Worm (Caenorhabditis elegans) whole organism, late embryonic: ENCODE results near the gene alg-2.

ENCODE experiments used
- K02D7.2 ChIP-seq: sonication (generic microtip); optimal IDR thresholded peaks from 2 replicates; lab custom pipeline; 2017; ENCODE audit warnings: mild to moderate bottlenecking, missing genetic modification characterization, missing compliant biosample characterization
- ama-1 ChIP-seq: fragments of 150-350 bp; optimal IDR thresholded peaks from 2 replicates; lab custom pipeline; 2014
- dmd-4 ChIP-seq: sonication (generic microtip); optimal IDR thresholded peaks from 2 replicates; lab custom pipeline; 2016; ENCODE audit warnings: borderline replicate concordance, missing genetic modification characterization, missing compliant biosample characterization
- fax-1 ChIP-seq: sonication (generic microtip); optimal IDR thresholded peaks from 2 replicates; lab custom pipeline; 2016; ENCODE audit warnings: missing genotype, missing genetic modification characterization, missing compliant biosample characterization
- fkh-10 ChIP-seq: fragments of 150-350 bp; optimal IDR thresholded peaks from 2 replicates; lab custom pipeline; 2014; ENCODE audit warnings: missing biosample characterization, missing genetic modification reagents, missing genetic modification characterization
- lin-11 ChIP-seq: fragments of 200-800 bp; sonication (Bioruptor generic); optimal IDR thresholded peaks from 2 replicates; lab custom pipeline; 2018; ENCODE audit warnings: mild to moderate bottlenecking, missing genetic modification characterization, missing compliant biosample characterization
- nfya-1 ChIP-seq: sonication (generic microtip); optimal IDR thresholded peaks from 2 replicates; lab custom pipeline; 2017; ENCODE audit warnings: missing genetic modification characterization, mild to moderate bottlenecking, missing compliant biosample characterization, antibody characterized with exemption, moderate library complexity
- nhr-232 ChIP-seq: sonication (generic microtip); optimal IDR thresholded peaks from 2 replicates; lab custom pipeline; 2016; ENCODE audit warnings: missing genetic modification characterization, missing compliant biosample characterization
- pag-3 ChIP-seq: sonication (generic microtip); optimal IDR thresholded peaks from 2 replicates; lab custom pipeline; 2016; ENCODE audit warnings: missing compliant biosample characterization, missing genetic modification characterization, borderline replicate concordance
- pha-4 ChIP-seq: fragments of 150-350 bp; optimal IDR thresholded peaks from 2 replicates; lab custom pipeline; 2018; ENCODE audit warnings: missing biosample characterization, missing genetic modification reagents, missing genetic modification characterization
- pqm-1 ChIP-seq: sonication (generic microtip); optimal IDR thresholded peaks from 2 replicates; lab custom pipeline; 2016; ENCODE audit warnings: missing genetic modification characterization, missing compliant biosample characterization
- sox-4 ChIP-seq: sonication (generic microtip); optimal IDR thresholded peaks from 2 replicates; lab custom pipeline; 2017; ENCODE audit warnings: mild to moderate bottlenecking, missing genetic modification characterization, inconsistent platforms, missing compliant biosample characterization
- unc-55 ChIP-seq: sonication (generic microtip); optimal IDR thresholded peaks from 2 replicates; lab custom pipeline; 2017; ENCODE audit warnings: missing biosample characterization, missing genetic modification reagents, missing genetic modification characterization

- TF ChIP-seq pha-4 (tag; lab: Kevin White, UChicago) (no peak), pqm-1 (no peak), ama-1 (lab: Kevin White, UChicago) (no peak), K02D7.2 (tag; lab: Kevin White, UChicago) (no peak), fkh-10 (GFP tag; lab: Kevin White, UChicago) (no peak), lin-11 (no peak), fax-1 (tag; lab: Kevin White, UChicago) (no peak), nhr-232 (tag; lab: Kevin White, UChicago) (no peak), unc-55 (GFP tag; lab: Kevin White, UChicago) (no peak), nfya-1 (tag; lab: Kevin White, UChicago) (no peak), pag-3 (no peak), sox-4 (tag; lab: Kevin White, UChicago) (no peak), dmd-4 (tag; lab: Kevin White, UChicago) (no peak)
Observed at ce11 chrII:909554-909953, 36.5 kb downstream of the alg-2 start, which contains the start of the genes fbxc-24 and fbxc-27.
